Fruit fly (Drosophila melanogaster) whole organism, embryonic: ENCODE data around the gene Cyp4ac3.

ENCODE experiments used
- Blimp-1 ChIP-seq: fragments of 200-800 bp; sonication (Bioruptor generic); optimal IDR thresholded peaks from 3 replicates; lab custom pipeline; 2018; ENCODE audit warnings: missing biosample characterization, missing genetic modification characterization, mild to moderate bottlenecking, moderate library complexity, missing genetic modification reagents
- CG10274 ChIP-seq: fragments of 200-800 bp; sonication (Bioruptor generic); optimal IDR thresholded peaks from 3 replicates; lab custom pipeline; 2017; ENCODE audit warnings: missing biosample characterization, mild to moderate bottlenecking, missing genetic modification characterization
- CG10366 ChIP-seq: fragments of 200-800 bp; sonication (Bioruptor generic); IDR thresholded peaks from 2 replicates; pipeline ENCODE4 v1.3.6; 2022; ENCODE audit warnings: missing biosample characterization, missing genetic modification characterization
- CG11247 ChIP-seq: fragments of 200-800 bp; sonication (Bioruptor generic); IDR thresholded peaks from 2 replicates; pipeline ENCODE4 v1.3.6; 2022; ENCODE audit warnings: missing biosample characterization, missing genetic modification characterization
- CG12744 ChIP-seq: fragments of 200-800 bp; sonication (Bioruptor generic); optimal IDR thresholded peaks from 2 replicates; lab custom pipeline; 2016; ENCODE audit warnings: missing biosample characterization, missing genetic modification characterization
- CG14441 ChIP-seq: fragments of 200-800 bp; sonication (Bioruptor generic); IDR thresholded peaks from 2 replicates; pipeline ENCODE4 v1.3.6; 2022; ENCODE audit warnings: missing biosample characterization, missing genetic modification characterization
- CG15073 ChIP-seq: fragments of 200-800 bp; sonication (Bioruptor generic); optimal IDR thresholded peaks from 2 replicates; lab custom pipeline; 2016; ENCODE audit warnings: missing biosample characterization, missing genetic modification characterization
- CG15479 ChIP-seq: fragments of 200-800 bp; sonication (Bioruptor generic); optimal IDR thresholded peaks from 3 replicates; lab custom pipeline; 2019; ENCODE audit warnings: missing biosample characterization, mild to moderate bottlenecking, missing genetic modification characterization, moderate library complexity
- CG1832 ChIP-seq: fragments of 200-800 bp; sonication (Bioruptor generic); optimal IDR thresholded peaks from 2 replicates; lab custom pipeline; 2017; ENCODE audit warnings: missing biosample characterization, mild to moderate bottlenecking, missing genetic modification characterization, inconsistent platforms
- CG2116 ChIP-seq: fragments of 200-800 bp; sonication (Bioruptor generic); optimal IDR thresholded peaks from 3 replicates; lab custom pipeline; 2018; ENCODE audit warnings: missing biosample characterization, mild to moderate bottlenecking, missing genetic modification characterization
- CG2120 ChIP-seq: fragments of 200-800 bp; sonication (Bioruptor generic); optimal IDR thresholded peaks from 3 replicates; lab custom pipeline; 2016; ENCODE audit warnings: missing biosample characterization, missing genetic modification characterization
- CG33213 ChIP-seq: fragments of 200-800 bp; sonication (Bioruptor generic); optimal IDR thresholded peaks from 3 replicates; lab custom pipeline; 2016; ENCODE audit warnings: missing biosample characterization, missing genetic modification characterization
- CG3847 ChIP-seq: fragments of 200-800 bp; sonication (Bioruptor generic); IDR thresholded peaks from 2 replicates; pipeline ENCODE4 v1.3.6; 2022; ENCODE audit warnings: missing biosample characterization, missing genetic modification characterization
- CG5180 ChIP-seq: fragments of 200-800 bp; sonication (Bioruptor generic); optimal IDR thresholded peaks from 3 replicates; lab custom pipeline; 2017; ENCODE audit warnings: missing biosample characterization, missing genetic modification characterization, mild to moderate bottlenecking, moderate library complexity, missing genetic modification reagents
- CG5953 ChIP-seq: fragments of 200-800 bp; sonication (Bioruptor generic); IDR thresholded peaks from 2 replicates; pipeline ENCODE4 v1.3.6; 2022; ENCODE audit warnings: missing biosample characterization, missing genetic modification characterization
- CG9727 ChIP-seq: fragments of 200-800 bp; sonication (Bioruptor generic); optimal IDR thresholded peaks from 3 replicates; lab custom pipeline; 2017; ENCODE audit warnings: missing biosample characterization, mild to moderate bottlenecking, missing genetic modification characterization
- GATAe ChIP-seq: fragments of 200-800 bp; sonication (Bioruptor generic); conservative IDR thresholded peaks from 2 replicates; pipeline ENCODE4 v1.3.6; 2022; ENCODE audit warnings: missing biosample characterization, missing genetic modification characterization
- Hmx ChIP-seq: fragments of 200-800 bp; sonication (Bioruptor generic); optimal IDR thresholded peaks from 2 replicates; lab custom pipeline; 2016; ENCODE audit warnings: missing biosample characterization, missing genetic modification characterization
- Lpt ChIP-seq: fragments of >200 bp; optimal IDR thresholded peaks from 2 replicates; lab custom pipeline; 2018; ENCODE audit warnings: missing biosample characterization, missing genetic modification characterization
- Med ChIP-seq: fragments of 200-800 bp; sonication (Bioruptor generic); peaks from one replicate; lab custom pipeline; 2016; ENCODE audit warnings: missing biosample characterization, missing genetic modification characterization, mild to moderate bottlenecking, inconsistent platforms, moderate library complexity
- Nf-YA ChIP-seq: fragments of 200-800 bp; sonication (Bioruptor generic); IDR thresholded peaks from 2 replicates; pipeline ENCODE4 v1.3.6; 2022; ENCODE audit warnings: missing biosample characterization, missing genetic modification characterization
- Pdp1 ChIP-seq, 2 experiments: fragments of 200-800 bp; sonication (Bioruptor generic); optimal IDR thresholded peaks; 3 replicates each; lab custom pipeline; 2016; ENCODE audit warnings: missing biosample characterization in 2 of 2, missing genetic modification characterization in 2 of 2, mild to moderate bottlenecking in 1 of 2, moderate library complexity in 1 of 2
- Scr ChIP-seq: fragments of 200-800 bp; sonication (Bioruptor generic); IDR thresholded peaks from 2 replicates; pipeline ENCODE4 v1.3.6; 2022; ENCODE audit warnings: missing biosample characterization, missing genetic modification characterization; ENCODE audit not compliant: partially characterized antibody
- Sox100B ChIP-seq: fragments of 200-800 bp; sonication (Bioruptor generic); optimal IDR thresholded peaks from 3 replicates; lab custom pipeline; 2018; ENCODE audit warnings: missing biosample characterization, mild to moderate bottlenecking, missing genetic modification characterization
- amos ChIP-seq: fragments of 200-800 bp; sonication (Bioruptor generic); IDR thresholded peaks from 2 replicates; pipeline ENCODE4 v1.3.6; 2022; ENCODE audit warnings: missing biosample characterization, missing genetic modification characterization; ENCODE audit not compliant: partially characterized antibody
- bowl ChIP-seq: fragments of 200-800 bp; sonication (Bioruptor generic); IDR thresholded peaks from 2 replicates; pipeline ENCODE4 v1.3.6; 2022; ENCODE audit warnings: missing biosample characterization, missing genetic modification characterization
- caup ChIP-seq: fragments of 200-800 bp; sonication (Bioruptor generic); optimal IDR thresholded peaks from 3 replicates; lab custom pipeline; 2017; ENCODE audit warnings: missing biosample characterization, mild to moderate bottlenecking, missing genetic modification characterization, moderate library complexity; ENCODE audit not compliant: severe bottlenecking
- chinmo ChIP-seq: fragments of 200-800 bp; sonication (Bioruptor generic); IDR thresholded peaks from 4 replicates; pipeline ENCODE4 v1.3.6; 2022; ENCODE audit warnings: missing biosample characterization, missing genetic modification characterization; ENCODE audit not compliant: partially characterized antibody
- crol ChIP-seq: fragments of 200-800 bp; sonication (Bioruptor generic); IDR thresholded peaks from 2 replicates; pipeline ENCODE4 v1.3.6; 2022; ENCODE audit warnings: missing biosample characterization, missing genetic modification characterization
- gcm ChIP-seq: fragments of 200-800 bp; sonication (Bioruptor generic); optimal IDR thresholded peaks from 2 replicates; lab custom pipeline; 2019; ENCODE audit warnings: missing biosample characterization, mild to moderate bottlenecking, missing genetic modification characterization, moderate library complexity
- gem ChIP-seq: fragments of 200-800 bp; sonication (Bioruptor generic); optimal IDR thresholded peaks from 2 replicates; lab custom pipeline; 2019; ENCODE audit warnings: missing biosample characterization, mild to moderate bottlenecking, missing genetic modification characterization, moderate library complexity
- hb ChIP-seq: fragments of 200-800 bp; sonication (Bioruptor generic); IDR thresholded peaks from 3 replicates; pipeline ENCODE4 v1.3.6; 2022; ENCODE audit warnings: missing biosample characterization, missing genetic modification characterization; ENCODE audit not compliant: partially characterized antibody
- hbn ChIP-seq: fragments of 200-800 bp; sonication (Bioruptor generic); IDR thresholded peaks from 2 replicates; pipeline ENCODE4 v1.3.6; 2022; ENCODE audit warnings: missing biosample characterization, missing genetic modification characterization; ENCODE audit not compliant: partially characterized antibody
- kay ChIP-seq: fragments of 200-800 bp; sonication (Bioruptor generic); optimal IDR thresholded peaks from 2 replicates; lab custom pipeline; 2016; ENCODE audit warnings: missing biosample characterization, missing genetic modification characterization
- kni ChIP-seq: fragments of 200-800 bp; sonication (Bioruptor generic); optimal IDR thresholded peaks from 3 replicates; lab custom pipeline; 2017; ENCODE audit warnings: mild to moderate bottlenecking, missing biosample characterization, missing genetic modification reagents, missing genetic modification characterization
- lab ChIP-seq: fragments of 200-800 bp; sonication (Bioruptor generic); optimal IDR thresholded peaks from 3 replicates; lab custom pipeline; 2017; ENCODE audit warnings: missing biosample characterization, missing genetic modification characterization, mild to moderate bottlenecking, moderate library complexity, missing genetic modification reagents
- lbe ChIP-seq: fragments of 200-800 bp; sonication (Bioruptor generic); optimal IDR thresholded peaks from 2 replicates; lab custom pipeline; 2016; ENCODE audit warnings: missing biosample characterization, mild to moderate bottlenecking, missing genetic modification characterization
- nau ChIP-seq: fragments of 200-800 bp; sonication (Bioruptor generic); optimal IDR thresholded peaks from 3 replicates; lab custom pipeline; 2017; ENCODE audit warnings: missing biosample characterization, mild to moderate bottlenecking, missing genetic modification characterization, missing genetic modification reagents
- nom ChIP-seq: fragments of 200-800 bp; sonication (Bioruptor generic); optimal IDR thresholded peaks from 2 replicates; lab custom pipeline; 2017; ENCODE audit warnings: missing biosample characterization, missing genetic modification characterization, mild to moderate bottlenecking, moderate library complexity, missing genetic modification reagents
- otp ChIP-seq: fragments of 200-800 bp; sonication (Bioruptor generic); IDR thresholded peaks from 3 replicates; pipeline ENCODE4, ENCODE4 v1.3.6; 2022; ENCODE audit warnings: missing biosample characterization, missing genetic modification characterization
- sens ChIP-seq: fragments of 200-800 bp; sonication (Bioruptor generic); peaks from one replicate; lab custom pipeline; 2016; ENCODE audit warnings: missing biosample characterization, missing genetic modification characterization
- sens-2 ChIP-seq: fragments of 200-800 bp; sonication (Bioruptor generic); IDR thresholded peaks from 2 replicates; pipeline ENCODE4 v1.3.6; 2022; ENCODE audit warnings: missing biosample characterization, missing genetic modification characterization
- tap ChIP-seq: fragments of 200-800 bp; optimal IDR thresholded peaks from 3 replicates; lab custom pipeline; 2019; ENCODE audit warnings: missing biosample characterization, mild to moderate bottlenecking, missing genetic modification characterization, moderate library complexity
- twi ChIP-seq: fragments of 200-800 bp; optimal IDR thresholded peaks from 2 replicates; lab custom pipeline; 2019; ENCODE audit warnings: missing biosample characterization, mild to moderate bottlenecking, missing genetic modification characterization, moderate library complexity

The Cyp4ac3 gene

DNA sequence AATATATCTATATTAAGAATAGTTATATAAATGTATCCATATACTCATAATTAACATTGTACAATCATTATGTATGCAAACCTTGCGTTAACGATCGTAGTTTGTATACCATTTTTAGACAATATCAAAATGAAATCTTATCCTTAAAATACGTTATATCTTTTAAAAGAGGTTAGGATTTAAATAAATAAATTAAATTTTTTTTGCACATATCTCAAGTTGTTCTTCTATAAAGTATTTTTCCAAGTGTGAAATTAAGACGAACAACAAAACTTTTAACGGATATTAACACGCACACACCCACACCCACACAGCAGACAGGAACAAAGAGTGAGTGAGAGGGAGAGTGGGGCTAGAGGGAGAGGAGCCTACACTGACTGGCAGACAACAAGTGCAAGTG lies 21.6 kb downstream of the Cyp4ac3 start:
- no peak for TF ChIP-seq Scr (GFP tag; lab: Robert Waterston, UW)
- TF ChIP-seq Blimp-1 (GFP tag; lab: Kevin White, UChicago) = peak; percentile 25
- TF ChIP-seq gem (tag; lab: Kevin White, UChicago) = peak; percentile 5
- peak; percentile 25 for TF ChIP-seq lbe (GFP tag; lab: Kevin White, UChicago)
- peak; percentile 65 for TF ChIP-seq nom (GFP tag; lab: Kevin White, UChicago)
- TF ChIP-seq CG2116 = no peak

- TF ChIP-seq CG14441 (GFP tag; lab: Robert Waterston, UW) = no peak
- TF ChIP-seq CG12744 (GFP tag; lab: Kevin White, UChicago) = no peak
- TF ChIP-seq amos (GFP tag; lab: Robert Waterston, UW) = no peak
- no peak for TF ChIP-seq hb (GFP tag; lab: Robert Waterston, UW)
- TF ChIP-seq kni (GFP tag; lab: Kevin White, UChicago) = no peak
- no peak for TF ChIP-seq caup (GFP tag; lab: Kevin White, UChicago)
- TF ChIP-seq otp = no peak
- no peak for TF ChIP-seq Pdp1 (GFP tag; optimal IDR thresholded peaks at IDR 0.05; lab: Kevin White, UChicago)
- no peak for TF ChIP-seq CG33213 (GFP tag; lab: Kevin White, UChicago)
- no peak for TF ChIP-seq CG15073 (GFP tag; lab: Kevin White, UChicago)
- no peak for TF ChIP-seq CG3847 (GFP tag; lab: Robert Waterston, UW)
- no peak for TF ChIP-seq CG5953
- TF ChIP-seq nau (GFP tag; lab: Kevin White, UChicago) = no peak
- TF ChIP-seq Hmx (GFP tag; lab: Kevin White, UChicago) = no peak
- TF ChIP-seq, all 482 proteins: peak for 0
Observed at dm6 chr2L:5290530-5290929, 22.2 kb downstream of the Cyp4ac3 start.

- TF ChIP-seq CG10274 (GFP tag; lab: Kevin White, UChicago) = no peak
- 0 out of 2 replicates have a peak, but pooled peaks have one; percentile 15 for TF ChIP-seq sens-2 (GFP tag; lab: Robert Waterston, UW)
- peak; percentile 46 for TF ChIP-seq sens (GFP tag; lab: Kevin White, UChicago)
- peak; percentile 47 for TF ChIP-seq CG5180 (GFP tag; lab: Kevin White, UChicago)
- TF ChIP-seq Med (GFP tag; lab: Kevin White, UChicago) = peak; percentile 41
- TF ChIP-seq gcm (GFP tag; lab: Kevin White, UChicago) = peak; percentile 74
- TF ChIP-seq GATAe (GFP tag; lab: Robert Waterston, UW) = peak; percentile 21; the same call in 1 of the 2 replicates
- peak; percentile 76 for TF ChIP-seq crol (GFP tag; lab: Robert Waterston, UW)
- no peak for TF ChIP-seq chinmo
- peak; percentile 19 for TF ChIP-seq CG15479 (GFP tag; lab: Kevin White, UChicago)
- peak; percentile 42 for TF ChIP-seq twi (tag; lab: Kevin White, UChicago)
Observed at dm6 chr2L:5291195-5291594, 22.9 kb downstream of the Cyp4ac3 start.

dm6 chr2L:5291869-5292642 lies 23.8 kb downstream of the Cyp4ac3 start:
- TF ChIP-seq bowl (GFP tag; lab: Robert Waterston, UW) = no peak
- TF ChIP-seq gcm (GFP tag; lab: Kevin White, UChicago) = no peak
- TF ChIP-seq CG9727 (GFP tag; lab: Kevin White, UChicago) = no peak
- no peak for TF ChIP-seq lab (GFP tag; lab: Kevin White, UChicago)
- no peak for TF ChIP-seq tap (tag; lab: Kevin White, UChicago)
- TF ChIP-seq CG1832 = peak; percentile 5
- no peak for TF ChIP-seq CG10366
- peak; percentile 52; the same call in 1 of the 2 replicates for TF ChIP-seq crol (GFP tag; lab: Robert Waterston, UW)
- TF ChIP-seq Sox100B = no peak
- TF ChIP-seq CG11247 (GFP tag; lab: Robert Waterston, UW) = no peak
- no peak for TF ChIP-seq Nf-YA (GFP tag; lab: Robert Waterston, UW)
- no peak for TF ChIP-seq CG2120
- TF ChIP-seq hbn (GFP tag; lab: Robert Waterston, UW) = no peak
- TF ChIP-seq Lpt (GFP tag; lab: Kevin White, UChicago) = no peak
- TF ChIP-seq kay (GFP tag; lab: Kevin White, UChicago) = no peak
